Worm (Caenorhabditis elegans): ENCODE measurements around the gene ZK792.1.

DNA sequence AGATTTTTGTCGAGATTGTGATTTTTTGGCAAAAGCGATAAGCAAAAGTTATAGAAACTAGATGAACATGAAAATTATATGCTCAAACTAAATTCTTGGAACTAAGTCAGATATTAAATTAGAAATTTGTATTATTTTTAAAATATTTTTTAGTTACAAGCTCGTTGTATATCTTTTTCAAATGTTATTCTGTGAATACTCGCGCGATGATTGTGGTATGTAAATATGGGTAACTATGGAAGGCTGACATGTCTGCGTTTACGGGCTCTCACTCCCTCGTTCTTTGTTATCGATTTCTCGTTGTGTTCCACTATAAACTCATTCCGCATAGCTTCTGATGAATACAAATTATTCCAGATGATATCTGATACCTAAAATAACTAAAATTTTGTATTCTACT, 34.5 kb downstream of the ZK792.1 start, which contains the start of gene ZK792.7:
- no peak for TF ChIP-seq cog-1 (tag; optimal IDR thresholded peaks at IDR 0.05)
- TF ChIP-seq T22C8.4 (GFP tag; IDR thresholded peaks at IDR 0.05) = no peak
- no peak for TF ChIP-seq flt-1 (GFP tag; IDR thresholded peaks at IDR 0.05)
- no peak for TF ChIP-seq tab-1 (GFP tag; IDR thresholded peaks at IDR 0.05)
- no peak for TF ChIP-seq ztf-29 (GFP tag; IDR thresholded peaks at IDR 0.05)

All from whole organism, midembryonic.